Fruit fly (Drosophila melanogaster) whole organism, embryonic: Measurements from ENCODE around the gene Ptth.

Experiments
- ATbp ChIP-seq: fragments of 200-800 bp; sonication (Bioruptor generic); optimal IDR thresholded peaks from 2 replicates; lab custom pipeline; 2017; ENCODE audit warnings: missing biosample characterization, mild to moderate bottlenecking, missing genetic modification characterization, missing genetic modification reagents
- BtbVII ChIP-seq: fragments of 200-800 bp; sonication (Bioruptor generic); optimal IDR thresholded peaks from 3 replicates; lab custom pipeline; 2017; ENCODE audit warnings: missing biosample characterization, mild to moderate bottlenecking, missing genetic modification characterization
- CG10565 ChIP-seq: fragments of 200-800 bp; sonication (Bioruptor generic); optimal IDR thresholded peaks from 3 replicates; lab custom pipeline; 2016; ENCODE audit warnings: missing biosample characterization, mild to moderate bottlenecking, missing genetic modification characterization
- CG11504 ChIP-seq: fragments of 200-800 bp; sonication (Bioruptor generic); optimal IDR thresholded peaks from 3 replicates; lab custom pipeline; 2019; ENCODE audit warnings: missing biosample characterization, mild to moderate bottlenecking, missing genetic modification characterization, moderate library complexity
- CG12659 ChIP-seq: fragments of 200-800 bp; sonication (Bioruptor generic); optimal IDR thresholded peaks from 3 replicates; lab custom pipeline; 2017; ENCODE audit warnings: mild to moderate bottlenecking, missing biosample characterization, missing genetic modification reagents, missing genetic modification characterization
- CG13123 ChIP-seq: fragments of 200-800 bp; sonication (Bioruptor generic); optimal IDR thresholded peaks from 2 replicates; lab custom pipeline; 2016; ENCODE audit warnings: missing biosample characterization, missing genetic modification characterization
- CG13894 ChIP-seq: fragments of 200-800 bp; sonication (Bioruptor generic); optimal IDR thresholded peaks from 3 replicates; lab custom pipeline; 2018; ENCODE audit warnings: missing biosample characterization, mild to moderate bottlenecking, missing genetic modification characterization, moderate library complexity
- CG14860 ChIP-seq: fragments of 200-800 bp; sonication (Bioruptor generic); IDR thresholded peaks from 3 replicates; pipeline ENCODE4 v1.3.6; 2022; ENCODE audit warnings: missing biosample characterization, missing genetic modification characterization; ENCODE audit not compliant: partially characterized antibody
- CG1602 ChIP-seq: fragments of 200-800 bp; sonication (Bioruptor generic); optimal IDR thresholded peaks from 3 replicates; lab custom pipeline; 2016; ENCODE audit warnings: missing biosample characterization, missing genetic modification characterization
- CG16815 ChIP-seq: fragments of 200-800 bp; sonication (Bioruptor generic); optimal IDR thresholded peaks from 3 replicates; lab custom pipeline; 2017; ENCODE audit warnings: missing biosample characterization, mild to moderate bottlenecking, missing genetic modification characterization
- CG17568 ChIP-seq: fragments of 200-800 bp; sonication (Bioruptor generic); optimal IDR thresholded peaks from 2 replicates; lab custom pipeline; 2018; ENCODE audit warnings: missing biosample characterization, mild to moderate bottlenecking, missing genetic modification characterization, moderate library complexity
- CG18476 ChIP-seq: fragments of 200-800 bp; sonication (Bioruptor generic); optimal IDR thresholded peaks from 2 replicates; lab custom pipeline; 2016; ENCODE audit warnings: missing biosample characterization, mild to moderate bottlenecking, missing genetic modification characterization
- CG2116 ChIP-seq: fragments of 200-800 bp; sonication (Bioruptor generic); optimal IDR thresholded peaks from 3 replicates; lab custom pipeline; 2018; ENCODE audit warnings: missing biosample characterization, mild to moderate bottlenecking, missing genetic modification characterization
- CG2678 ChIP-seq: fragments of 200-800 bp; sonication (Bioruptor generic); optimal IDR thresholded peaks from 3 replicates; lab custom pipeline; 2019; ENCODE audit warnings: missing biosample characterization, mild to moderate bottlenecking, missing genetic modification characterization, moderate library complexity
- CG2889 ChIP-seq: fragments of 200-800 bp; sonication (Bioruptor generic); IDR thresholded peaks from 3 replicates; pipeline ENCODE4 v1.3.6; 2022; ENCODE audit warnings: missing biosample characterization, missing genetic modification characterization
- CG3163 ChIP-seq: fragments of 200-800 bp; sonication (Bioruptor generic); optimal IDR thresholded peaks from 3 replicates; lab custom pipeline; 2016; ENCODE audit warnings: missing biosample characterization, missing genetic modification characterization
- CG6683 ChIP-seq: fragments of 200-800 bp; sonication (Bioruptor generic); optimal IDR thresholded peaks from 2 replicates; lab custom pipeline; 2017; ENCODE audit warnings: missing biosample characterization, mild to moderate bottlenecking, missing genetic modification characterization, missing genetic modification reagents
- CG6689 ChIP-seq: fragments of 200-800 bp; sonication (Bioruptor generic); IDR thresholded peaks from 2 replicates; pipeline ENCODE4 v1.3.6; 2022; ENCODE audit warnings: missing biosample characterization, missing genetic modification characterization
- CG8359 ChIP-seq: fragments of 200-800 bp; sonication (Bioruptor generic); optimal IDR thresholded peaks from 2 replicates; lab custom pipeline; 2017; ENCODE audit warnings: missing biosample characterization, mild to moderate bottlenecking, missing genetic modification characterization, borderline replicate concordance
- CG8388 ChIP-seq: fragments of 200-800 bp; sonication (Bioruptor generic); optimal IDR thresholded peaks from 2 replicates; lab custom pipeline; 2019; ENCODE audit warnings: missing biosample characterization, mild to moderate bottlenecking, missing genetic modification characterization, moderate library complexity
- CG8478 ChIP-seq: fragments of >200 bp; optimal IDR thresholded peaks from 2 replicates; lab custom pipeline; 2018
- CG9215 ChIP-seq: fragments of 200-800 bp; sonication (Bioruptor generic); IDR thresholded peaks from 2 replicates; pipeline ENCODE4 v1.3.6; 2022; ENCODE audit warnings: missing biosample characterization, missing genetic modification characterization
- CG9727 ChIP-seq: fragments of 200-800 bp; sonication (Bioruptor generic); optimal IDR thresholded peaks from 3 replicates; lab custom pipeline; 2017; ENCODE audit warnings: missing biosample characterization, mild to moderate bottlenecking, missing genetic modification characterization
- CG9932 ChIP-seq: fragments of 200-800 bp; sonication (Bioruptor generic); IDR thresholded peaks from 2 replicates; pipeline ENCODE4 v1.3.6; 2022; ENCODE audit warnings: missing biosample characterization, missing genetic modification characterization
- CTCF ChIP-seq: fragments of 200-800 bp; sonication (Bioruptor generic); optimal IDR thresholded peaks from 2 replicates; lab custom pipeline; 2017; ENCODE audit warnings: missing biosample characterization, mild to moderate bottlenecking, missing genetic modification characterization, moderate library complexity
- Dp ChIP-seq: fragments of 200-800 bp; sonication (Bioruptor generic); optimal IDR thresholded peaks from 2 replicates; lab custom pipeline; 2018; ENCODE audit warnings: missing biosample characterization, mild to moderate bottlenecking, missing genetic modification characterization, moderate library complexity
- Eip74EF ChIP-seq, 2 experiments: fragments of 200-800 bp in 1 of 2; fragments of >200 bp in 1 of 2; sonication (Bioruptor generic) in 1 of 2; optimal IDR thresholded peaks; 2 replicates each; lab custom pipeline; 2017 to 2019; ENCODE audit warnings: missing biosample characterization in 2 of 2, missing genetic modification characterization in 2 of 2, mild to moderate bottlenecking in 1 of 2, moderate library complexity in 1 of 2
- Ets65A ChIP-seq: fragments of 200-800 bp; sonication (Bioruptor generic); peaks from one replicate; lab custom pipeline; 2016; ENCODE audit warnings: missing biosample characterization, missing genetic modification characterization
- Fer1 ChIP-seq: fragments of 200-800 bp; sonication (Bioruptor generic); optimal IDR thresholded peaks from 2 replicates; lab custom pipeline; 2017; ENCODE audit warnings: missing biosample characterization, mild to moderate bottlenecking, missing genetic modification characterization
- Fer3 ChIP-seq: fragments of 200-800 bp; sonication (Bioruptor generic); optimal IDR thresholded peaks from 2 replicates; lab custom pipeline; 2018; ENCODE audit warnings: missing biosample characterization, mild to moderate bottlenecking, missing genetic modification characterization, moderate library complexity
- Hmx ChIP-seq: fragments of 200-800 bp; sonication (Bioruptor generic); optimal IDR thresholded peaks from 2 replicates; lab custom pipeline; 2016; ENCODE audit warnings: missing biosample characterization, missing genetic modification characterization
- Mad ChIP-seq: fragments of 200-800 bp; sonication (Bioruptor generic); optimal IDR thresholded peaks from 2 replicates; lab custom pipeline; 2016; ENCODE audit warnings: missing biosample characterization, missing genetic modification characterization
- Mes4 ChIP-seq: fragments of 200-800 bp; sonication (Bioruptor generic); optimal IDR thresholded peaks from 2 replicates; lab custom pipeline; 2016; ENCODE audit warnings: missing biosample characterization, missing genetic modification characterization
- Ptx1 ChIP-seq: fragments of 200-800 bp; sonication (Bioruptor generic); IDR thresholded peaks from 2 replicates; pipeline ENCODE4 v1.3.6; 2022; ENCODE audit warnings: missing biosample characterization, missing genetic modification characterization
- Sox100B ChIP-seq: fragments of 200-800 bp; sonication (Bioruptor generic); optimal IDR thresholded peaks from 3 replicates; lab custom pipeline; 2018; ENCODE audit warnings: missing biosample characterization, mild to moderate bottlenecking, missing genetic modification characterization
- Taf1 ChIP-seq: fragments of 200-800 bp; sonication (Bioruptor generic); IDR thresholded peaks from 2 replicates; pipeline ENCODE4 v1.3.6; 2022; ENCODE audit warnings: missing biosample characterization, missing genetic modification characterization
- ash1 ChIP-seq: fragments of 200-800 bp; sonication (Bioruptor generic); optimal IDR thresholded peaks from 2 replicates; lab custom pipeline; 2018; ENCODE audit warnings: missing biosample characterization, mild to moderate bottlenecking, missing genetic modification characterization
- bab2 ChIP-seq: fragments of 200-800 bp; sonication (Bioruptor generic); optimal IDR thresholded peaks from 2 replicates; lab custom pipeline; 2016; ENCODE audit warnings: missing biosample characterization, missing genetic modification characterization
- br ChIP-seq: fragments of >200 bp; optimal IDR thresholded peaks from 2 replicates; lab custom pipeline; 2017
- crol ChIP-seq: fragments of 200-800 bp; sonication (Bioruptor generic); IDR thresholded peaks from 2 replicates; pipeline ENCODE4 v1.3.6; 2022; ENCODE audit warnings: missing biosample characterization, missing genetic modification characterization
- danr ChIP-seq: fragments of 200-800 bp; sonication (Bioruptor generic); IDR thresholded peaks from 2 replicates; pipeline ENCODE4 v1.3.6; 2022; ENCODE audit warnings: missing biosample characterization, missing genetic modification characterization
- disco-r ChIP-seq: fragments of 200-800 bp; sonication (Bioruptor generic); optimal IDR thresholded peaks from 2 replicates; lab custom pipeline; 2016; ENCODE audit warnings: missing biosample characterization, missing genetic modification characterization
- dm ChIP-seq: fragments of 200-800 bp; sonication (Bioruptor generic); optimal IDR thresholded peaks from 3 replicates; lab custom pipeline; 2016; ENCODE audit warnings: missing biosample characterization, missing genetic modification characterization
- gfzf ChIP-seq: fragments of 200-800 bp; sonication (Bioruptor generic); optimal IDR thresholded peaks from 2 replicates; lab custom pipeline; 2016; ENCODE audit warnings: missing biosample characterization, mild to moderate bottlenecking, missing genetic modification characterization, moderate library complexity
- gsb-n ChIP-seq: fragments of 200-800 bp; sonication (Bioruptor generic); optimal IDR thresholded peaks from 3 replicates; lab custom pipeline; 2018; ENCODE audit warnings: missing biosample characterization, mild to moderate bottlenecking, missing genetic modification characterization
- lilli ChIP-seq: fragments of 200-800 bp; sonication (Bioruptor generic); optimal IDR thresholded peaks from 3 replicates; lab custom pipeline; 2016; ENCODE audit warnings: missing biosample characterization, missing genetic modification characterization
- lola ChIP-seq, 3 experiments: fragments of >200 bp in 2 of 3; fragments of 200-800 bp in 1 of 3; sonication (Bioruptor generic) in 1 of 3; optimal IDR thresholded peaks; 2 replicates each; lab custom pipeline; 2017 to 2019; ENCODE audit warnings: missing biosample characterization in 3 of 3, missing genetic modification characterization in 3 of 3, mild to moderate bottlenecking in 1 of 3, moderate library complexity in 1 of 3
- odd ChIP-seq: fragments of 200-800 bp; sonication (Bioruptor generic); optimal IDR thresholded peaks from 2 replicates; lab custom pipeline; 2017; ENCODE audit warnings: missing biosample characterization, mild to moderate bottlenecking, missing genetic modification characterization
- phol ChIP-seq: fragments of 200-800 bp; sonication (Bioruptor generic); optimal IDR thresholded peaks from 3 replicates; lab custom pipeline; 2018; ENCODE audit warnings: missing biosample characterization, mild to moderate bottlenecking, missing genetic modification characterization, moderate library complexity
- psq ChIP-seq: fragments of 200-800 bp; sonication (Bioruptor generic); optimal IDR thresholded peaks from 2 replicates; lab custom pipeline; 2017; ENCODE audit warnings: missing biosample characterization, missing genetic modification characterization
- pzg ChIP-seq: fragments of 200-800 bp; sonication (Bioruptor generic); optimal IDR thresholded peaks from 3 replicates; lab custom pipeline; 2018; ENCODE audit warnings: missing biosample characterization, mild to moderate bottlenecking, missing genetic modification characterization, moderate library complexity
- slbo ChIP-seq: fragments of 200-800 bp; sonication (Bioruptor generic); IDR thresholded peaks from 2 replicates; pipeline ENCODE4 v1.3.6; 2022; ENCODE audit warnings: missing biosample characterization, missing genetic modification characterization

Ptth gene

DNA sequence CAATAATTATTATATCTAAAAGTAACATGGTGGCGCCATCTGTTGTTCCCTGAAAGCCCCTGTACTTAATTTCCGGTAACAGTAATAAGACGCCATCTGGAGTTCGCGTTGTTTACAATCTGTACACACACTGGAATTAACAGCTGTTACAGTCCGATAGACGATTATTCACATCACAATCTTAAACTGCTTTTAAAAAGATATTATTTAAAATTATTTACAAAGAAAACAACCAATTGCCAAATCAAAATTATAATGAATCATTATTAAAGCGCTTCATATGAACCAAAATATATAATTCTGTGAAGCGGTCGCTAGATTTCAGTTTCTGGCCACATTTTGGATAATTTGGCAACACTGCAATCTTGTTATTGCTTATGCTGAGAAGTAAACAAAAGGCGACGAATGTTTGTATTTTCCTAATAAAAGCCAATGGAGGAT lies 25.8 kb upstream of the Ptth start, which contains the start of gene CG13689 (continued):
- TF ChIP-seq Eip74EF (GFP tag; optimal IDR thresholded peaks at IDR 0.05; lab: Kevin White, UChicago), result no peak
- no peak for TF ChIP-seq crol (GFP tag; lab: Robert Waterston, UW)
- no peak for TF ChIP-seq CG13894 (tag; lab: Kevin White, UChicago)
- TF ChIP-seq CG9932 (GFP tag; lab: Robert Waterston, UW), result peak; percentile 81
- TF ChIP-seq CG6683 (GFP tag; lab: Kevin White, UChicago), result no peak
- peak; percentile 38 for TF ChIP-seq Hmx (GFP tag; lab: Kevin White, UChicago)
- TF ChIP-seq CG9215, result no peak; the same call in 1 of the 2 replicates
- no peak for TF ChIP-seq CG14860 (GFP tag; lab: Robert Waterston, UW)
- no peak for TF ChIP-seq dm
- TF ChIP-seq CG9727 (GFP tag; lab: Kevin White, UChicago), result no peak
- TF ChIP-seq lola (GFP tag; optimal IDR thresholded peaks at IDR 0.05; lab: Kevin White, UChicago), result peak in 1 of 3 experiments; percentile 12
- no peak for TF ChIP-seq CG2889 (GFP tag; lab: Robert Waterston, UW)
- TF ChIP-seq phol (tag; lab: Kevin White, UChicago), result peak; percentile 34
- peak; percentile 69 for TF ChIP-seq lilli
- TF ChIP-seq ash1 (GFP tag; lab: Kevin White, UChicago), result no peak
- TF ChIP-seq BtbVII (GFP tag; lab: Kevin White, UChicago), result no peak
- TF ChIP-seq gsb-n (tag; lab: Kevin White, UChicago), result peak; percentile 38
- peak; percentile 100 for TF ChIP-seq CTCF (GFP tag; lab: Kevin White, UChicago)
- peak; percentile 33; the same call in 1 of the 2 replicates for TF ChIP-seq CG6689 (GFP tag; lab: Robert Waterston, UW)
- no peak for TF ChIP-seq Fer1 (GFP tag; lab: Kevin White, UChicago)
- TF ChIP-seq CG8478, result no peak
- TF ChIP-seq psq (GFP tag; lab: Kevin White, UChicago), result no peak
- peak; percentile 70 for TF ChIP-seq CG2116 (GFP tag; lab: Kevin White, UChicago)
- TF ChIP-seq CG13123 (GFP tag; lab: Kevin White, UChicago), result no peak
- TF ChIP-seq ATbp (GFP tag; lab: Kevin White, UChicago), result no peak
- no peak for TF ChIP-seq Sox100B (GFP tag; lab: Kevin White, UChicago)
- TF ChIP-seq Ets65A (GFP tag; lab: Kevin White, UChicago), result peak; percentile 58
- TF ChIP-seq Fer3 (tag; lab: Kevin White, UChicago), result peak; percentile 47
- TF ChIP-seq CG8359 (GFP tag; lab: Kevin White, UChicago), result no peak
- TF ChIP-seq danr (GFP tag; lab: Robert Waterston, UW), result no peak
- 0 out of 2 replicates have a peak, but pooled peaks have one; percentile 27 for TF ChIP-seq Taf1 (GFP tag; lab: Robert Waterston, UW)
- no peak for TF ChIP-seq CG2678 (tag; lab: Kevin White, UChicago)
- TF ChIP-seq Mad, result peak; percentile 10
- TF ChIP-seq CG12659 (GFP tag; lab: Kevin White, UChicago), result peak; percentile 53
- TF ChIP-seq pzg (GFP tag; lab: Kevin White, UChicago), result peak; percentile 32
- peak; percentile 65 for TF ChIP-seq Ptx1 (GFP tag; lab: Robert Waterston, UW)
- no peak for TF ChIP-seq CG3163 (GFP tag; lab: Kevin White, UChicago)
- peak; percentile 16 for TF ChIP-seq CG8388
- peak; percentile 29 for TF ChIP-seq CG18476 (GFP tag; lab: Kevin White, UChicago)
- TF ChIP-seq odd (GFP tag; lab: Kevin White, UChicago), result no peak
- TF ChIP-seq br (lab: Kevin White, UChicago), result no peak
- TF ChIP-seq CG17568 (GFP tag; lab: Kevin White, UChicago), result no peak
- TF ChIP-seq bab2 (GFP tag; lab: Kevin White, UChicago), result peak; percentile 46
- TF ChIP-seq CG16815 (GFP tag; lab: Kevin White, UChicago), result peak; percentile 7
- TF ChIP-seq CG1602 (GFP tag; lab: Kevin White, UChicago), result peak; percentile 59
- TF ChIP-seq gfzf (GFP tag; lab: Kevin White, UChicago), result no peak
- TF ChIP-seq CG10565 (GFP tag; lab: Kevin White, UChicago), result no peak
- TF ChIP-seq disco-r, result no peak
- TF ChIP-seq slbo (GFP tag; lab: Robert Waterston, UW), result peak; percentile 82
- no peak for TF ChIP-seq Mes4 (GFP tag; lab: Kevin White, UChicago)
- TF ChIP-seq Dp (GFP tag; lab: Kevin White, UChicago), result peak; percentile 28
- TF ChIP-seq CG11504, result peak; percentile 59
